Worm (Caenorhabditis elegans) whole organism, young adult: ENCODE results near the gene rol-3.

Experiments used
- ama-1 ChIP-seq, 3 experiments: fragments of 150-350 bp in 1 of 3; sonication (generic microtip) in 2 of 3; optimal IDR thresholded peaks; 2 replicates each; lab custom pipeline; 2014 to 2018; ENCODE audit warnings: missing biosample characterization in 2 of 3, missing genetic modification characterization in 2 of 3, missing genetic modification reagents in 2 of 3
- attf-6 ChIP-seq: fragments of 200-800 bp; sonication (Bioruptor generic); IDR thresholded peaks from 2 replicates; pipeline ENCODE4 v1.3.6; 2022; ENCODE audit warnings: missing genetic modification reagents, missing genetic modification characterization, missing compliant biosample characterization
- dpl-1 ChIP-seq: fragments of 150-350 bp; optimal IDR thresholded peaks from 2 replicates; lab custom pipeline; 2014; ENCODE audit warnings: missing biosample characterization, missing genetic modification reagents, missing genetic modification characterization
- hsf-1 ChIP-seq: fragments of 200-800 bp; sonication (Bioruptor generic); IDR thresholded peaks from 2 replicates; pipeline ENCODE4 v1.3.6; 2022; ENCODE audit warnings: missing genetic modification reagents, missing genetic modification characterization, missing compliant biosample characterization
- lin-54 ChIP-seq: fragments of 200-800 bp; sonication (Bioruptor generic); optimal IDR thresholded peaks from 2 replicates; lab custom pipeline; 2018; ENCODE audit warnings: mild to moderate bottlenecking, missing genetic modification characterization, missing compliant biosample characterization
- nhr-27 ChIP-seq: fragments of 200-800 bp; sonication (Bioruptor generic); optimal IDR thresholded peaks from 2 replicates; lab custom pipeline; 2018; ENCODE audit warnings: mild to moderate bottlenecking, missing genetic modification characterization, moderate library complexity, missing compliant biosample characterization
- nhr-90 ChIP-seq: sonication (generic microtip); optimal IDR thresholded peaks from 2 replicates; lab custom pipeline; 2016; ENCODE audit warnings: missing genotype, mild to moderate bottlenecking, missing genetic modification characterization, missing compliant biosample characterization
- sea-2 ChIP-seq: fragments of 200-800 bp; sonication (Bioruptor generic); IDR thresholded peaks from 2 replicates; pipeline ENCODE4 v1.3.6; 2022; ENCODE audit warnings: missing genetic modification characterization, missing compliant biosample characterization
- ztf-22 ChIP-seq: fragments of 200-800 bp; sonication (Bioruptor generic); optimal IDR thresholded peaks from 2 replicates; lab custom pipeline; 2018; ENCODE audit warnings: mild to moderate bottlenecking, missing genetic modification characterization, moderate library complexity, missing compliant biosample characterization

DNA sequence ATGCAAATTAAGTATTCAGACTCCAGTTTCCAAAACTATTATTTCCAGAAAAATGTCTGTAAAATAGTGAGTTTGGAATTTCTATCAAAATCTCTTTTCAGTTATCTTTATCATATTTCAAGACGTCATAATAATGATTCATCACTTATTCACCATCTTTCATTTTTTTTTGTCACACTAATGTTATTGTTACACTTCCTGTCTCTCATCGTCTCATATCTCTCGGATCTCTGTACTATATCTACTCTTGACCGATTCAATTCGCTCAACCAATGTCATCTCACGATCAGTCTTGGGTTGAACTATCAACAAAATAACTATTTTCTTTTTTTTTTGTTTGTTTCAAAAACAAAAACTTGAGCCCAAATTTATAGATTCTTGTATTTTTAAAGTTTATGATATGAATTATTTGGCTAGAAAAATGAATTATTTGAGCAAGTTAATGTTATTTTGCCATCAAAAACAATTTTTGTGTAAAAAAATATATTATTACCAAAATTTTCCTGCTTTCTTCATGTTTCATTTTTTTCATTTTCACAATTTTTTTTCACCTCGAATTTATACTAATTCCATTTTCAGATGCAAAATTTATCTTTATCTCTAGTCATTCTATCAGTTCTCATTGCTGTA is 36.9 kb downstream of the rol-3 start, which contains the start of gene cri-2:
- TF ChIP-seq hsf-1 (GFP tag; lab: Robert Waterston, UW) = no peak
- no peak for TF ChIP-seq ztf-22 (GFP tag; lab: Kevin White, UChicago)
- TF ChIP-seq sea-2 (GFP tag; lab: Robert Waterston, UW) = no peak
- TF ChIP-seq lin-54 (GFP tag; lab: Kevin White, UChicago) = no peak
- TF ChIP-seq nhr-27 (tag; lab: Kevin White, UChicago) = no peak
- no peak for TF ChIP-seq nhr-90 (tag; lab: Kevin White, UChicago)
- no peak for TF ChIP-seq attf-6 (GFP tag; lab: Robert Waterston, UW)
- TF ChIP-seq ama-1 (optimal IDR thresholded peaks at IDR 0.05; lab: Kevin White, UChicago) = no peak
- TF ChIP-seq ama-1 (GFP tag; optimal IDR thresholded peaks at IDR 0.05; lab: Kevin White, UChicago) = no peak
- TF ChIP-seq dpl-1 (GFP tag; lab: Kevin White, UChicago) = no peak
